Fruit fly (Drosophila melanogaster) Kc167 (cell line): ENCODE results near the gene Mst84Db.

Experiments
- Myc ChIP-seq: fragments of >200 bp; optimal IDR thresholded peaks from 2 replicates; lab custom pipeline; 2017; ENCODE audit warnings: missing external identifiers
- insv ChIP-seq: fragments of >200 bp; optimal IDR thresholded peaks from 3 replicates; lab custom pipeline; 2018; ENCODE audit warnings: missing external identifiers
- psq ChIP-seq: fragments of >200 bp; optimal IDR thresholded peaks from 2 replicates; lab custom pipeline; 2017; ENCODE audit warnings: missing external identifiers
- ttk ChIP-seq: sonication (Bioruptor generic); optimal IDR thresholded peaks from 2 replicates; lab custom pipeline; 2017; ENCODE audit warnings: missing external identifiers

- TF ChIP-seq psq (lab: Kevin White, UChicago): no peak
- TF ChIP-seq ttk (lab: Kevin White, UChicago): no peak
- TF ChIP-seq Myc (lab: Kevin White, UChicago): no peak
- TF ChIP-seq insv (lab: Kevin White, UChicago): no peak
These were observed 28.6 kb upstream of the Mst84Db start for dm6 chr3R:7394047-7394446.
